Fruit fly (Drosophila melanogaster) whole organism, adult: ENCODE data around the gene AGO2.

ENCODE experiments used
- CG11617 ChIP-seq: fragments of 200-800 bp; sonication (Bioruptor generic); optimal IDR thresholded peaks from 2 replicates; lab custom pipeline; 2017; ENCODE audit warnings: mild to moderate bottlenecking, missing biosample characterization, missing genetic modification reagents, missing genetic modification characterization
- CG12768 ChIP-seq: fragments of 200-800 bp; sonication (Bioruptor generic); optimal IDR thresholded peaks from 2 replicates; lab custom pipeline; 2017; ENCODE audit warnings: missing biosample characterization, missing genetic modification characterization, mild to moderate bottlenecking, moderate library complexity, missing genetic modification reagents
- CG14711 ChIP-seq: fragments of 200-800 bp; sonication (Bioruptor generic); optimal IDR thresholded peaks from 2 replicates; lab custom pipeline; 2018; ENCODE audit warnings: missing biosample characterization, mild to moderate bottlenecking, missing genetic modification characterization, moderate library complexity
- CG1620 ChIP-seq: fragments of 200-800 bp; sonication (Bioruptor generic); optimal IDR thresholded peaks from 2 replicates; lab custom pipeline; 2016; ENCODE audit warnings: missing biosample characterization, missing genetic modification characterization
- CG33017 ChIP-seq: fragments of 200-800 bp; sonication (Bioruptor generic); optimal IDR thresholded peaks from 2 replicates; lab custom pipeline; 2018; ENCODE audit warnings: missing biosample characterization, mild to moderate bottlenecking, missing genetic modification characterization, moderate library complexity
- CG5204 ChIP-seq: fragments of 200-800 bp; sonication (Bioruptor generic); optimal IDR thresholded peaks from 2 replicates; lab custom pipeline; 2016; ENCODE audit warnings: missing biosample characterization, missing genetic modification characterization
- CG7045 ChIP-seq: fragments of 200-800 bp; sonication (Bioruptor generic); optimal IDR thresholded peaks from 2 replicates; lab custom pipeline; 2017; ENCODE audit warnings: missing biosample characterization, mild to moderate bottlenecking, missing genetic modification characterization
- CG7101 ChIP-seq: fragments of 200-800 bp; sonication (Bioruptor generic); optimal IDR thresholded peaks from 2 replicates; lab custom pipeline; 2018; ENCODE audit warnings: missing biosample characterization, mild to moderate bottlenecking, missing genetic modification characterization, moderate library complexity
- Clk ChIP-seq: fragments of 200-800 bp; sonication (Bioruptor generic); optimal IDR thresholded peaks from 2 replicates; lab custom pipeline; 2017; ENCODE audit warnings: missing biosample characterization, missing genetic modification characterization
- Crg-1 ChIP-seq: fragments of 200-800 bp; sonication (Bioruptor generic); optimal IDR thresholded peaks from 2 replicates; lab custom pipeline; 2016; ENCODE audit warnings: missing biosample characterization, missing genetic modification characterization
- Hr96 ChIP-seq: fragments of 200-800 bp; sonication (Bioruptor generic); optimal IDR thresholded peaks from 2 replicates; lab custom pipeline; 2016; ENCODE audit warnings: missing biosample characterization, missing genetic modification characterization
- Mnt ChIP-seq: fragments of 200-800 bp; sonication (Bioruptor generic); optimal IDR thresholded peaks from 2 replicates; lab custom pipeline; 2016; ENCODE audit warnings: missing biosample characterization, mild to moderate bottlenecking, missing genetic modification characterization
- bab1 ChIP-seq: fragments of 200-800 bp; sonication (Bioruptor generic); optimal IDR thresholded peaks from 3 replicates; lab custom pipeline; 2019; ENCODE audit warnings: missing biosample characterization, mild to moderate bottlenecking, missing genetic modification characterization, moderate library complexity
- cic ChIP-seq: fragments of 200-800 bp; sonication (Bioruptor generic); optimal IDR thresholded peaks from 2 replicates; lab custom pipeline; 2017; ENCODE audit warnings: missing biosample characterization, mild to moderate bottlenecking, missing genetic modification characterization, moderate library complexity
- cnc ChIP-seq, 2 experiments: fragments of >200 bp; optimal IDR thresholded peaks; 2 replicates each; lab custom pipeline; 2017
- kay ChIP-seq: fragments of 200-800 bp; sonication (Bioruptor generic); peaks from one replicate; lab custom pipeline; 2016; ENCODE audit warnings: missing biosample characterization, missing genetic modification characterization, borderline replicate concordance
- ovo ChIP-seq: fragments of 200-800 bp; sonication (Bioruptor generic); optimal IDR thresholded peaks from 2 replicates; lab custom pipeline; 2016; ENCODE audit warnings: missing biosample characterization, missing genetic modification characterization
- pad ChIP-seq: fragments of 200-800 bp; sonication (Bioruptor generic); optimal IDR thresholded peaks from 3 replicates; lab custom pipeline; 2017; ENCODE audit warnings: missing biosample characterization, missing genetic modification characterization, mild to moderate bottlenecking, moderate library complexity, missing genetic modification reagents
- tj ChIP-seq: fragments of 200-800 bp; sonication (Bioruptor generic); optimal IDR thresholded peaks from 3 replicates; lab custom pipeline; 2017; ENCODE audit warnings: missing biosample characterization, mild to moderate bottlenecking, missing genetic modification characterization, moderate library complexity
- toe ChIP-seq: fragments of 200-800 bp; sonication (Bioruptor generic); optimal IDR thresholded peaks from 2 replicates; lab custom pipeline; 2016; ENCODE audit warnings: missing biosample characterization, missing genetic modification characterization

AGO2 gene

DNA sequence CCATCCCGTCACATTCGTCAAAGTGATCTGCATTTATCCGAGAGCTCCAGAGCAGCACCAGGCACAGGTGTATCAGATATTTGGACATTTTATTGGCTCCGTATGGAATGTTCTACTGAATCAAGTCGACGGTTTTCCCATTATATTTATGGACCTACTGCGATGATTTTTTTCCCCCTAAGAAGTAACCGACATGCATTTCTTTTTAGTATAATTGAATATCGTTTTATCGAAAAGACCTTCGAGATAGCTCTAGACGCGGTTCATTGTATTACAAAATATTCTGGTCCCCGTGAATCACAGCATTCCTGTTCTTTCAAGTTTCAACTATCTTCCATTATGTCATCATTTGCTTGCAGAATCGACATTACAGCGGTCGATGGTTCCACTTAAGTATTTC, 24.8 kb upstream of the AGO2 start, which contains the start of gene obst-H:
Gene obst-H, minus strand, starts transcription at position 101 of the 400 bp plus-strand sequence.
- TF ChIP-seq cnc (optimal IDR thresholded peaks at IDR 0.05; lab: Kevin White, UChicago) (no peak), toe (GFP tag; lab: Kevin White, UChicago) (no peak), bab1 (GFP tag; lab: Kevin White, UChicago) (no peak), CG14711 (no peak), Hr96 (no peak), CG12768 (GFP tag; lab: Kevin White, UChicago) (no peak), CG33017 (tag; lab: Kevin White, UChicago) (no peak), CG1620 (no peak), Clk (no peak), CG7101 (tag; lab: Kevin White, UChicago) (no peak), CG5204 (GFP tag; lab: Kevin White, UChicago) (no peak), cic (no peak), tj (GFP tag; lab: Kevin White, UChicago) (no peak), Mnt (GFP tag; lab: Kevin White, UChicago) (no peak), Crg-1 (no peak), CG7045 (GFP tag; lab: Kevin White, UChicago) (no peak)

DNA sequence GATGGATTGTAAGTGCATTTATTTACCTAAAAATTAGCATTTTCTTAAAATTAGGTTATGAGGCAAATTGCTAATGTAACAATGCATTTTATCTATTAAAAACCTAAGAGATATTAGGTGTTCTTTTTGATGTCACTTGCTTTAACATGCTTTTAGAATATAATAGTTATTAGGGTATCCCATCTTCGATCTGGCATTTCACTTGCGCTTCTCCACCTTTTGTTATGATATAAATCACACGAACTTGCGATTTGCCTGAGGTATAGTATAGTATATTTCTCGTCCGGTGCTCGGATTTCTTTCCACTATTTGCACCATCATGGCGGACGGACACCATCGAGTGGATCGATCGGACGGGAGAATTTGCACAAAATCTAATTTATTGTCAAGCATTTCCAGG, 23.8 kb upstream of the AGO2 start:
- no peak for TF ChIP-seq CG33017 (tag; lab: Kevin White, UChicago)
- TF ChIP-seq Clk: no peak
- no peak for TF ChIP-seq Crg-1
- TF ChIP-seq tj (GFP tag; lab: Kevin White, UChicago): no peak
- TF ChIP-seq CG11617 (GFP tag; lab: Kevin White, UChicago): no peak
- TF ChIP-seq CG1620: no peak
- no peak for TF ChIP-seq CG7101 (tag; lab: Kevin White, UChicago)
- no peak for TF ChIP-seq toe (GFP tag; lab: Kevin White, UChicago)
- no peak for TF ChIP-seq cic
- no peak for TF ChIP-seq pad (GFP tag; lab: Kevin White, UChicago)
- TF ChIP-seq CG12768 (GFP tag; lab: Kevin White, UChicago): no peak
- TF ChIP-seq kay (GFP tag; lab: Kevin White, UChicago): no peak
- TF ChIP-seq CG14711: no peak
- TF ChIP-seq Mnt (GFP tag; lab: Kevin White, UChicago): no peak
- no peak for TF ChIP-seq CG7045 (GFP tag; lab: Kevin White, UChicago)
- no peak for TF ChIP-seq bab1 (GFP tag; lab: Kevin White, UChicago)
- TF ChIP-seq ovo (GFP tag; lab: Kevin White, UChicago): no peak
- no peak for TF ChIP-seq CG5204 (GFP tag; lab: Kevin White, UChicago)
- no peak for TF ChIP-seq cnc (optimal IDR thresholded peaks at IDR 0.05; lab: Kevin White, UChicago)
- TF ChIP-seq Hr96: no peak

DNA sequence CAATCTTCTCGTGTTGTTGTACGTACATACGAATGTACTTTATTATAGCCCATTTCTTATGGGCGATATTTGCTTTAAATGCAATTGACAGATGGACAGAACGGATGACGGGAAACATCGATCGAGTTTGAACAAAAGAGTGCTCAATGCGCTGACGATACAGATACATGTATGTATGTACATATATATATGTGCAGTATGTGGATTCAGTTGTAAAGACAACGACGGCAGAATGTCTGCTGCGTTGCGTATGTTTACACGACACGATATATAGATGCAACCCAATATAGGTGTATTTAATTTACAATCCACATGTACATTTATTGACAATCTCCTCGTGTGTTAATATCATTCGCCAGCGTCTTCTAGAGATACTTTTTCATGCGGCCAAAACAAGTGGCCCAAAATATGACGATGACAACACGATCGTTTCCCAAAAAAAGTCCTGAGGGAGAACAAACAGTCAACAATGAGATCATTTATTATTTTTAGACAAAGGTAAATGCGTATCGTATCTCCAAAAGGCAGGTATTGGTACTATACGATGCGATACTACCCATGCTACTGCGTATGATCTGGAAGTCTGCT, 23.2 kb upstream of the AGO2 start:
- TF ChIP-seq bab1 (GFP tag; lab: Kevin White, UChicago): no peak
- TF ChIP-seq toe (GFP tag; lab: Kevin White, UChicago): no peak
- TF ChIP-seq CG7101 (tag; lab: Kevin White, UChicago): no peak
- TF ChIP-seq CG11617 (GFP tag; lab: Kevin White, UChicago): no peak
- TF ChIP-seq tj (GFP tag; lab: Kevin White, UChicago): peak; percentile 92
- TF ChIP-seq cnc (optimal IDR thresholded peaks at IDR 0.05; lab: Kevin White, UChicago): no peak
- TF ChIP-seq CG5204 (GFP tag; lab: Kevin White, UChicago): no peak
- TF ChIP-seq pad (GFP tag; lab: Kevin White, UChicago): no peak
- no peak for TF ChIP-seq CG12768 (GFP tag; lab: Kevin White, UChicago)
- no peak for TF ChIP-seq Clk
- TF ChIP-seq CG1620: no peak
- TF ChIP-seq Hr96: no peak
- TF ChIP-seq kay (GFP tag; lab: Kevin White, UChicago): peak; percentile 66

DNA sequence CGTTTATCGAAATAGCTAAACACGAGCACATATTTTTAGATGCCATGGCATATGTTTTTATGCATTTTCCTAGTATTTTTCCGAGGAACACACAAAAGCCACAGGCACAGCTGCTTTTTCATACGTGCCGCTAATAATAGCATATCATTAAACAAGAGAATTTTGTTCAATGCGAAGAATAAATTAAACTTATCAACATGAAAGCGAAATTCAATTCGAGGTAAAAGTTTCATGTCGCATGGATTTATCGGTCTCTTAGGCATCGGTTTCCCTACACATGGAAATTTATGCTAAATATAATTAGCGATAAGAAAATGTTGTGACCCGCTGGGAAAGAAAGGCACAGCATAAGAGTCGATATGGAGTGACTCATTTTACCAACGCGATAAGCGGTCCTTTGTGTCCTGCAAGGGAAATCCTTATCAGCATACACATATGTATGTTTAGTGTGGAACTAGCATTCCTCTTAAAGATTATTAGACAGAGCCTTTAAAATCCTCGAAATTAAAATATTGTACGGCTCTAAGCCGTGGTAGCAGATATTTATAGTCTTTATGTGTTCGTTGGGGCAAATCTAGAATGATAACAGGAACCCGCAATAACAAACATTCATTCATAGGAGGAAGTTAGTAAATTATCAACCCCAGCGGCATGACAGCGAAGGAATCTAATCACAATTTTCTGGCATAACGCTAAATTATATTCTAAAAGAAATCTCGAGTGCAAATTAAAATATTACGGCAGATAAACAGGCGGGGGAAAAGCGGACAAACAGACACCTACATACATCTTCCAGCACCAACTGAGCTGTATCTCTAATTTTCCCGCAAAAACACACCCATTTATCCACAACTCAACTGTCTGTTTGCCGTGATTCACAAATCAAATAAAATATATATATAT, 22.2 kb upstream of the AGO2 start, which contains the start of gene CG43248:
Gene CG43248, minus strand, starts transcription at position 51 of the 903 bp plus-strand sequence.
- TF ChIP-seq ovo (GFP tag; lab: Kevin White, UChicago) (no peak), cic (peak; percentile 85)

DNA sequence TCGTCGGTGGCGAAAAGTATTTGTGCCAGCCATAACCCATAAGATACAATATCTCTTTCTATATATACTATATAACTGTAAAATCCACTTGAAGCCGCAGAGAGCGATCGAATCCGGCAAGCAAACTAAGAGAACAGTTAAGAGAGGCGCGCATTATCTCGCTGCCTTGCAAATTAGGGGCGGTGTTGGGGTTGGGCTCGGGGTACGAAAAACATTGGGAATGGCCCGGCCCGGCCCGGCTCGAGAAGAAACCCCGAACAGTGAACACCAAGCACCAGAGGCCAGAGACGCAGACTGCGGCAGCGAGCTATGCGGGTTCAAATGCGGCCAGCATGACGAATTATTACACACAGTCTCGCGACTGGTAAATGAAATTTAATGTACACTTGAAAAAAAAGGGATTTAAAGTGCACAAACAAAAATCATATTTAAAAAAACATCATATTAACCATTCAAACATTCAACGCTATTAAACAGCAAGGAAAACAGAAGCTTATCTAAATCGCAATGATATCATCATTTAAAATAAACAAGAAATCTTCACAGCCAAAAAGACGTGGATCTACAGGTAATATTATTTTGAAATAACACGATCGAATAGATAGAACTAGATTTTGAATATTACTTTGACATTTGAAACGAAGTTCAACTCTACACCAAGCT, 21.4 kb upstream of the AGO2 start:
- TF ChIP-seq CG12768 (GFP tag; lab: Kevin White, UChicago) (peak; percentile 82), Hr96 (peak; percentile 23), CG33017 (tag; lab: Kevin White, UChicago) (no peak), Mnt (GFP tag; lab: Kevin White, UChicago) (no peak), toe (GFP tag; lab: Kevin White, UChicago) (peak; percentile 5), tj (GFP tag; lab: Kevin White, UChicago) (peak; percentile 22), CG14711 (peak; percentile 23), CG1620 (no peak), CG5204 (GFP tag; lab: Kevin White, UChicago) (peak; percentile 2), ovo (GFP tag; lab: Kevin White, UChicago) (peak; percentile 57), kay (GFP tag; lab: Kevin White, UChicago) (peak; percentile 83), CG11617 (GFP tag; lab: Kevin White, UChicago) (no peak)
